Worm (Caenorhabditis elegans): ENCODE measurements around the gene ZC449.7.

ZC449.7 gene

ce11 chrX:4979060-4979459 lies 34.8 kb upstream of the ZC449.7 start:
- TF ChIP-seq lin-11 (tag; optimal IDR thresholded peaks at IDR 0.05): no peak
- no peak for TF ChIP-seq unc-42 (tag; optimal IDR thresholded peaks at IDR 0.05)
- no peak for TF ChIP-seq K02D7.2 (tag; optimal IDR thresholded peaks at IDR 0.05)
- TF ChIP-seq sox-4 (tag; optimal IDR thresholded peaks at IDR 0.05): no peak
- TF ChIP-seq Y22D7AL.16 (tag; optimal IDR thresholded peaks at IDR 0.05): no peak
- TF ChIP-seq madf-2 (tag; optimal IDR thresholded peaks at IDR 0.05): no peak
- TF ChIP-seq ceh-34 (tag; optimal IDR thresholded peaks at IDR 0.05): no peak
- TF ChIP-seq tbx-2 (tag; optimal IDR thresholded peaks at IDR 0.05): no peak
- TF ChIP-seq pqm-1 (tag; optimal IDR thresholded peaks at IDR 0.05): no peak
- no peak for TF ChIP-seq pros-1 (tag; optimal IDR thresholded peaks at IDR 0.05)

ce11 chrX:4981059-4981458 lies 32.8 kb upstream of the ZC449.7 start:
- TF ChIP-seq ceh-34 (tag; optimal IDR thresholded peaks at IDR 0.05) (no peak), madf-2 (tag; optimal IDR thresholded peaks at IDR 0.05) (no peak), nhr-11 (tag; optimal IDR thresholded peaks at IDR 0.05) (no peak), sox-2 (GFP tag; IDR thresholded peaks at IDR 0.05) (no peak), K02D7.2 (tag; optimal IDR thresholded peaks at IDR 0.05) (no peak), lim-6 (tag; optimal IDR thresholded peaks at IDR 0.05) (no peak), fax-1 (tag; optimal IDR thresholded peaks at IDR 0.05) (no peak), ceh-48 (tag; optimal IDR thresholded peaks at IDR 0.05) (no peak), hlh-13 (GFP tag; optimal IDR thresholded peaks at IDR 0.05) (no peak), zip-5 (tag; optimal IDR thresholded peaks at IDR 0.05) (no peak), ref-2 (tag; optimal IDR thresholded peaks at IDR 0.05) (no peak), ttx-3 (tag; optimal IDR thresholded peaks at IDR 0.05) (no peak), odd-2 (tag; optimal IDR thresholded peaks at IDR 0.05) (no peak), unc-86 (tag; optimal IDR thresholded peaks at IDR 0.05) (no peak), pha-2 (tag; optimal IDR thresholded peaks at IDR 0.05) (no peak), dmd-4 (tag; optimal IDR thresholded peaks at IDR 0.05; ENCODE audit: borderline replicate concordance) (no peak)

- TF ChIP-seq nhr-11 (tag; optimal IDR thresholded peaks at IDR 0.05) (no peak), hlh-8 (tag; optimal IDR thresholded peaks at IDR 0.05) (no peak), dmd-4 (tag; optimal IDR thresholded peaks at IDR 0.05; ENCODE audit: borderline replicate concordance) (no peak), ceh-30 (tag; optimal IDR thresholded peaks at IDR 0.05) (no peak), ets-4 (tag; optimal IDR thresholded peaks at IDR 0.05) (no peak), elt-2 (tag; optimal IDR thresholded peaks at IDR 0.05) (no peak), odd-2 (tag; optimal IDR thresholded peaks at IDR 0.05) (no peak)
Observed at ce11 chrX:4981579-4981978, 32.3 kb upstream of the ZC449.7 start.

- TF ChIP-seq ceh-48 (tag; optimal IDR thresholded peaks at IDR 0.05) (no peak), ceh-45 (GFP tag; IDR thresholded peaks at IDR 0.05) (no peak), unc-42 (tag; optimal IDR thresholded peaks at IDR 0.05) (peak; percentile 42), ceh-6 (GFP tag; optimal IDR thresholded peaks at IDR 0.05) (no peak), elt-2 (tag; optimal IDR thresholded peaks at IDR 0.05) (no peak), C08G9.2 (tag; optimal IDR thresholded peaks at IDR 0.05) (peak; percentile 24), ceh-14 (tag; optimal IDR thresholded peaks at IDR 0.05) (peak; percentile 33), hlh-13 (GFP tag; optimal IDR thresholded peaks at IDR 0.05) (no peak), ceh-30 (tag; optimal IDR thresholded peaks at IDR 0.05) (no peak), pha-4 (tag; optimal IDR thresholded peaks at IDR 0.05) (no peak), tbx-7 (tag; optimal IDR thresholded peaks at IDR 0.05) (no peak), tbx-2 (tag; optimal IDR thresholded peaks at IDR 0.05) (peak; percentile 33), ceh-31 (tag; optimal IDR thresholded peaks at IDR 0.05) (peak; percentile 12)
Observed at ce11 chrX:4982009-4982625, 31.8 kb upstream of the ZC449.7 start.

DNA sequence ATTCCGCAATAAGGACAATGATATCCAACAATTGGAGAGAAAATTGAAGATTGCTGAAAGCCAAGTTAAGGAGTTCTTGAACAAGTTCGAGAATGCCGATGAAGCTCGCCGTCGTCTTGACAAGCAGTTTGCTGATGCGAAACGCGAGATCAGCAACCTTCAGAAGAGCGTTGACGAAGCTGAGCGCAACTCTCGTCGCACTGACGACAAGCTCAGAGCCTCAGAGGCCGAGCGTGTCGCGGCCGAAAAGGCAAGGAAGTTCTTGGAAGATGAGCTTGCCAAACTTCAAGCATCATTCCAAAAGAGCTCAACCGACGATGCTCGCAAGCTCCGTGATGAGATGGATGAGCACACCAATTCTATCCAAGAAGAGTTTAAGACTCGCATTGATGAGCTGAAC lies 27.5 kb upstream of the ZC449.7 start:
- TF ChIP-seq ama-1 (optimal IDR thresholded peaks at IDR 0.05) (no peak), pat-9 (tag; optimal IDR thresholded peaks at IDR 0.05) (no peak), F13H6.1 (tag; optimal IDR thresholded peaks at IDR 0.05) (no peak), ceh-18 (tag; optimal IDR thresholded peaks at IDR 0.05) (no peak), npax-4 (tag; optimal IDR thresholded peaks at IDR 0.05) (no peak), hlh-8 (tag; optimal IDR thresholded peaks at IDR 0.05) (no peak), hlh-13 (GFP tag; optimal IDR thresholded peaks at IDR 0.05) (no peak), che-1 (tag; optimal IDR thresholded peaks at IDR 0.05) (no peak), C08G9.2 (tag; optimal IDR thresholded peaks at IDR 0.05) (no peak), K02D7.2 (tag; optimal IDR thresholded peaks at IDR 0.05) (no peak), ceh-34 (tag; optimal IDR thresholded peaks at IDR 0.05) (no peak), nhr-11 (tag; optimal IDR thresholded peaks at IDR 0.05) (no peak), tbx-7 (tag; optimal IDR thresholded peaks at IDR 0.05) (no peak), odd-2 (tag; optimal IDR thresholded peaks at IDR 0.05) (no peak), sox-2 (GFP tag; IDR thresholded peaks at IDR 0.05) (no peak), eyg-1 (tag; optimal IDR thresholded peaks at IDR 0.05) (no peak), ref-2 (tag; optimal IDR thresholded peaks at IDR 0.05) (no peak)

All from whole organism, late embryonic.